Worm (Caenorhabditis elegans) whole organism, L1 larva: ENCODE measurements around the gene R144.6.

Experiments
- C04F5.9 ChIP-seq: sonication (generic microtip); optimal IDR thresholded peaks from 2 replicates; lab custom pipeline; 2016; ENCODE audit warnings: missing genetic modification characterization, missing compliant biosample characterization
- alr-1 ChIP-seq: fragments of 200-800 bp; sonication (Bioruptor generic); optimal IDR thresholded peaks from 2 replicates; lab custom pipeline; 2018; ENCODE audit warnings: borderline replicate concordance, mild to moderate bottlenecking, missing genetic modification characterization, missing compliant biosample characterization
- ama-1 ChIP-seq: fragments of 150-350 bp; optimal IDR thresholded peaks from 2 replicates; lab custom pipeline; 2014
- blmp-1 ChIP-seq: fragments of 150-350 bp; optimal IDR thresholded peaks from 2 replicates; lab custom pipeline; 2014; ENCODE audit warnings: missing biosample characterization, missing genetic modification characterization
- ceh-63 ChIP-seq: fragments of 200-800 bp; sonication (Bioruptor generic); optimal IDR thresholded peaks from 2 replicates; lab custom pipeline; 2018; ENCODE audit warnings: mild to moderate bottlenecking, missing genetic modification characterization, missing compliant biosample characterization
- ceh-8 ChIP-seq: fragments of 200-800 bp; sonication (Bioruptor generic); optimal IDR thresholded peaks from 2 replicates; lab custom pipeline; 2018; ENCODE audit warnings: mild to moderate bottlenecking, missing genetic modification characterization, moderate library complexity, missing compliant biosample characterization
- ceh-88 ChIP-seq: fragments of 200-800 bp; sonication (Bioruptor generic); IDR thresholded peaks from 2 replicates; pipeline ENCODE4 v1.3.6; 2022; ENCODE audit warnings: missing genetic modification characterization, missing compliant biosample characterization
- ceh-90 ChIP-seq: sonication (generic microtip); optimal IDR thresholded peaks from 2 replicates; lab custom pipeline; 2016; ENCODE audit warnings: missing genetic modification characterization, missing compliant biosample characterization
- efl-1 ChIP-seq, 4 experiments: fragments of 150-350 bp; optimal IDR thresholded peaks in 3 of 4; peaks in 1 of 4; 1 replicate in 1 of 4; 2 replicates in 3 of 4; lab custom pipeline; 2014; ENCODE audit warnings: missing biosample characterization in 2 of 4, missing genetic modification characterization in 2 of 4, missing genetic modification reagents in 2 of 4
- efl-3 ChIP-seq: fragments of 200-800 bp; sonication (Bioruptor generic); optimal IDR thresholded peaks from 2 replicates; lab custom pipeline; 2018; ENCODE audit warnings: mild to moderate bottlenecking, missing genetic modification characterization, missing compliant biosample characterization
- elt-2 ChIP-seq: sonication (generic microtip); optimal IDR thresholded peaks from 2 replicates; lab custom pipeline; 2016; ENCODE audit warnings: missing genetic modification characterization, mild to moderate bottlenecking, inconsistent platforms, missing compliant biosample characterization, missing genetic modification reagents
- ets-5 ChIP-seq: fragments of 200-800 bp; sonication (Bioruptor generic); IDR thresholded peaks from 2 replicates; pipeline ENCODE4 v1.3.6; 2022; ENCODE audit warnings: missing genetic modification characterization, missing compliant biosample characterization
- fkh-10 ChIP-seq: sonication (generic microtip); optimal IDR thresholded peaks from 2 replicates; lab custom pipeline; 2017; ENCODE audit warnings: missing biosample characterization, missing genetic modification reagents, missing genetic modification characterization
- fkh-4 ChIP-seq: sonication (generic microtip); optimal IDR thresholded peaks from 2 replicates; lab custom pipeline; 2016; ENCODE audit warnings: missing compliant biosample characterization, missing genetic modification characterization, borderline replicate concordance
- fkh-8 ChIP-seq: sonication (generic microtip); optimal IDR thresholded peaks from 2 replicates; lab custom pipeline; 2016; ENCODE audit warnings: mild to moderate bottlenecking, missing genetic modification characterization, missing compliant biosample characterization
- hlh-17 ChIP-seq: fragments of 200-800 bp; sonication (Bioruptor generic); optimal IDR thresholded peaks from 2 replicates; lab custom pipeline; 2018; ENCODE audit warnings: missing genetic modification characterization, mild to moderate bottlenecking, missing compliant biosample characterization, moderate library complexity, borderline replicate concordance
- hpl-2 ChIP-seq: fragments of 150-350 bp; optimal IDR thresholded peaks from 2 replicates; lab custom pipeline; 2014; ENCODE audit warnings: missing biosample characterization, missing genetic modification reagents, missing genetic modification characterization
- irx-1 ChIP-seq: sonication (generic microtip); optimal IDR thresholded peaks from 2 replicates; lab custom pipeline; 2016; ENCODE audit warnings: missing genetic modification characterization, missing compliant biosample characterization
- isw-1 ChIP-seq: fragments of 200-800 bp; sonication (Bioruptor generic); IDR thresholded peaks from 2 replicates; pipeline ENCODE4 v1.3.6; 2022; ENCODE audit warnings: missing genetic modification characterization, missing compliant biosample characterization
- lin-13 ChIP-seq: fragments of 150-350 bp; optimal IDR thresholded peaks from 2 replicates; lab custom pipeline; 2014; ENCODE audit warnings: missing biosample characterization, missing genetic modification reagents, missing genetic modification characterization
- lin-14 ChIP-seq: fragments of 200-800 bp; sonication (Bioruptor generic); optimal IDR thresholded peaks from 2 replicates; lab custom pipeline; 2018; ENCODE audit warnings: mild to moderate bottlenecking, missing genetic modification characterization, moderate library complexity, missing compliant biosample characterization
- lin-39 ChIP-seq: fragments of 150-350 bp; optimal IDR thresholded peaks from 2 replicates; lab custom pipeline; 2014; ENCODE audit warnings: missing biosample characterization, missing genetic modification reagents, missing genetic modification characterization
- lir-3 ChIP-seq: sonication (generic microtip); optimal IDR thresholded peaks from 2 replicates; lab custom pipeline; 2016; ENCODE audit warnings: mild to moderate bottlenecking, missing genetic modification characterization, moderate library complexity, missing compliant biosample characterization; ENCODE audit not compliant: poor library complexity
- mab-9 ChIP-seq: fragments of 200-800 bp; sonication (Bioruptor generic); IDR thresholded peaks from 2 replicates; pipeline ENCODE4 v1.3.6; 2022; ENCODE audit warnings: missing genetic modification reagents, missing genetic modification characterization, missing compliant biosample characterization
- mdl-1 ChIP-seq, 2 experiments: fragments of 150-350 bp; optimal IDR thresholded peaks; 2 replicates each; lab custom pipeline; 2014 to 2017; ENCODE audit warnings: missing biosample characterization in 2 of 2, missing genetic modification characterization in 2 of 2, inconsistent platforms in 1 of 2
- mef-2 ChIP-seq: fragments of 150-350 bp; optimal IDR thresholded peaks from 2 replicates; lab custom pipeline; 2014; ENCODE audit warnings: missing biosample characterization, missing genetic modification characterization
- nhr-12 ChIP-seq: sonication (generic microtip); optimal IDR thresholded peaks from 2 replicates; lab custom pipeline; 2017; ENCODE audit warnings: missing biosample characterization, missing genetic modification characterization
- nhr-237 ChIP-seq: fragments of 150-350 bp; optimal IDR thresholded peaks from 2 replicates; lab custom pipeline; 2014; ENCODE audit warnings: missing biosample characterization, missing genetic modification characterization
- nhr-28 ChIP-seq: fragments of 150-350 bp; optimal IDR thresholded peaks from 2 replicates; lab custom pipeline; 2014; ENCODE audit warnings: missing biosample characterization, missing genetic modification characterization
- nhr-47 ChIP-seq: sonication (generic microtip); optimal IDR thresholded peaks from 2 replicates; lab custom pipeline; 2016; ENCODE audit warnings: mild to moderate bottlenecking, missing genetic modification characterization, moderate library complexity, missing compliant biosample characterization
- nhr-76 ChIP-seq: sonication (generic microtip); optimal IDR thresholded peaks from 2 replicates; lab custom pipeline; 2017; ENCODE audit warnings: missing biosample characterization, missing genetic modification characterization
- nhr-77 ChIP-seq: fragments of 150-350 bp; optimal IDR thresholded peaks from 2 replicates; lab custom pipeline; 2014; ENCODE audit warnings: missing biosample characterization, missing genetic modification characterization
- nhr-90 ChIP-seq: sonication (generic microtip); optimal IDR thresholded peaks from 2 replicates; lab custom pipeline; 2016; ENCODE audit warnings: mild to moderate bottlenecking, missing genetic modification characterization, missing compliant biosample characterization; ENCODE audit not compliant: poor library complexity
- pqm-1 ChIP-seq: sonication (generic microtip); optimal IDR thresholded peaks from 3 replicates; lab custom pipeline; 2017; ENCODE audit warnings: missing biosample characterization, missing genetic modification characterization
- rnt-1 ChIP-seq: sonication (generic microtip); optimal IDR thresholded peaks from 2 replicates; lab custom pipeline; 2016; ENCODE audit warnings: mild to moderate bottlenecking, missing genetic modification characterization, moderate library complexity, missing compliant biosample characterization
- sup-37 ChIP-seq: fragments of 200-800 bp; sonication (Bioruptor generic); optimal IDR thresholded peaks from 2 replicates; lab custom pipeline; 2018; ENCODE audit warnings: mild to moderate bottlenecking, missing genetic modification characterization, missing compliant biosample characterization
- tbx-2 ChIP-seq: sonication (generic microtip); optimal IDR thresholded peaks from 2 replicates; lab custom pipeline; 2016; ENCODE audit warnings: missing genetic modification characterization, missing compliant biosample characterization
- tlp-1 ChIP-seq: fragments of 150-350 bp; optimal IDR thresholded peaks from 2 replicates; lab custom pipeline; 2014; ENCODE audit warnings: missing biosample characterization, missing genetic modification characterization
- unc-130 ChIP-seq: fragments of 150-350 bp; optimal IDR thresholded peaks from 2 replicates; lab custom pipeline; 2017; ENCODE audit warnings: missing biosample characterization, missing genetic modification characterization, inconsistent platforms
- unc-30 ChIP-seq: sonication (generic microtip); optimal IDR thresholded peaks from 2 replicates; lab custom pipeline; 2017; ENCODE audit warnings: missing biosample characterization, missing genetic modification characterization
- ztf-11 ChIP-seq, 2 experiments: sonication (generic microtip); optimal IDR thresholded peaks; 2 replicates each; lab custom pipeline; 2016 to 2017; ENCODE audit warnings: missing genetic modification characterization in 2 of 2, missing biosample characterization in 1 of 2, missing compliant biosample characterization in 1 of 2

The R144.6 gene

ce11 chrIII:5013915-5014346 lies 9.4 kb upstream of the R144.6 start (continued):
- TF ChIP-seq mdl-1 (tag; optimal IDR thresholded peaks at IDR 0.05; lab: Kevin White, UChicago) (peak in 1 of 2 experiments; percentile 84), tbx-2 (tag; lab: Kevin White, UChicago) (peak; percentile 96), ztf-11 (tag; optimal IDR thresholded peaks at IDR 0.05; lab: Kevin White, UChicago) (peak in 1 of 2 experiments; percentile 81), nhr-77 (peak; percentile 92), nhr-28 (no peak), lin-39 (peak; percentile 53), alr-1 (no peak), hlh-17 (GFP tag; lab: Kevin White, UChicago) (no peak), ets-5 (no peak), ama-1 (lab: Kevin White, UChicago) (peak; percentile 15), nhr-90 (tag; lab: Kevin White, UChicago) (peak; percentile 75), blmp-1 (tag; lab: Kevin White, UChicago) (peak; percentile 88), nhr-76 (no peak), ceh-8 (GFP tag; lab: Kevin White, UChicago) (peak; percentile 57), nhr-237 (tag; lab: Kevin White, UChicago) (peak; percentile 74), pqm-1 (tag; lab: Kevin White, UChicago) (no peak), nhr-12 (tag; lab: Kevin White, UChicago) (no peak), lin-13 (peak; percentile 82), nhr-47 (tag; lab: Kevin White, UChicago) (peak; percentile 88), C04F5.9 (tag; lab: Kevin White, UChicago) (peak; percentile 24), ceh-88 (GFP tag; lab: Robert Waterston, UW) (peak; percentile 55; the same call in 1 of the 2 replicates), lir-3 (peak; percentile 71), unc-30 (no peak), mab-9 (no peak; the same call in 1 of the 2 replicates), elt-2 (tag; lab: Kevin White, UChicago) (peak; percentile 44), lin-14 (GFP tag; lab: Kevin White, UChicago) (peak; percentile 98), mef-2 (peak; percentile 73), tlp-1 (tag; lab: Kevin White, UChicago) (no peak), unc-130 (tag; lab: Kevin White, UChicago) (peak; percentile 48), sup-37 (GFP tag; lab: Kevin White, UChicago) (peak; percentile 32), fkh-10 (GFP tag; lab: Kevin White, UChicago) (peak; percentile 92), efl-3 (GFP tag; lab: Kevin White, UChicago) (no peak), hpl-2 (GFP tag; lab: Kevin White, UChicago) (no peak), fkh-4 (tag; lab: Kevin White, UChicago) (peak; percentile 20)

- no peak for TF ChIP-seq ceh-90 (tag; lab: Kevin White, UChicago)
- no peak for TF ChIP-seq efl-1 (optimal IDR thresholded peaks at IDR 0.05; lab: Kevin White, UChicago)
- TF ChIP-seq efl-1 (GFP tag; optimal IDR thresholded peaks at IDR 0.05 in 1 of 2; lab: Kevin White, UChicago) = peak in 1 of 2 experiments; percentile 70
- TF ChIP-seq alr-1 = peak; percentile 81
- TF ChIP-seq, all 84 proteins: peak for 2
Measured at ce11 chrIII:5012460-5012859, 7.9 kb upstream of the R144.6 start.

ce11 chrIII:5010723-5011122 lies 6.2 kb upstream of the R144.6 start:
- TF ChIP-seq ceh-63 = no peak
- no peak for TF ChIP-seq rnt-1 (tag; lab: Kevin White, UChicago)
- no peak for TF ChIP-seq irx-1 (tag; lab: Kevin White, UChicago)
- no peak for TF ChIP-seq isw-1 (GFP tag; lab: Robert Waterston, UW)
- no peak for TF ChIP-seq blmp-1 (tag; lab: Kevin White, UChicago)
- TF ChIP-seq fkh-8 (tag; lab: Kevin White, UChicago) = no peak
- TF ChIP-seq nhr-12 (tag; lab: Kevin White, UChicago) = no peak
- no peak for TF ChIP-seq ama-1 (lab: Kevin White, UChicago)
